Worm (Caenorhabditis elegans) whole organism, early embryonic: Measurements from ENCODE around the gene sqst-5.

Experiments used
- B0310.2 ChIP-seq: sonication (generic microtip); optimal IDR thresholded peaks from 2 replicates; lab custom pipeline; 2016; ENCODE audit warnings: mild to moderate bottlenecking, missing genetic modification characterization, missing compliant biosample characterization
- F13C5.2 ChIP-seq: sonication (generic microtip); optimal IDR thresholded peaks from 2 replicates; lab custom pipeline; 2017; ENCODE audit warnings: mild to moderate bottlenecking, missing genetic modification characterization, inconsistent platforms, missing compliant biosample characterization
- aly-1 ChIP-seq: sonication (generic microtip); optimal IDR thresholded peaks from 2 replicates; lab custom pipeline; 2016; ENCODE audit warnings: missing genetic modification characterization, missing compliant biosample characterization
- ama-1 ChIP-seq: fragments of 150-350 bp; optimal IDR thresholded peaks from 2 replicates; lab custom pipeline; 2014
- ceh-13 ChIP-seq: fragments of 200-800 bp; sonication (Bioruptor generic); optimal IDR thresholded peaks from 2 replicates; lab custom pipeline; 2018; ENCODE audit warnings: mild to moderate bottlenecking, missing genetic modification characterization, missing compliant biosample characterization
- ceh-36 ChIP-seq: sonication (generic microtip); optimal IDR thresholded peaks from 2 replicates; lab custom pipeline; 2016; ENCODE audit warnings: missing genetic modification characterization, inconsistent platforms, missing compliant biosample characterization
- ets-7 ChIP-seq: sonication (generic microtip); optimal IDR thresholded peaks from 2 replicates; lab custom pipeline; 2016; ENCODE audit warnings: missing genotype, missing genetic modification characterization, missing compliant biosample characterization
- flt-1 ChIP-seq: fragments of 200-800 bp; sonication (Bioruptor generic); IDR thresholded peaks from 2 replicates; pipeline ENCODE4 v1.3.6; 2022; ENCODE audit warnings: missing genetic modification characterization, missing compliant biosample characterization
- hmbx-1 ChIP-seq: sonication (generic microtip); optimal IDR thresholded peaks from 2 replicates; lab custom pipeline; 2016; ENCODE audit warnings: mild to moderate bottlenecking, missing genetic modification characterization, missing compliant biosample characterization
- hmg-4 ChIP-seq: fragments of 200-800 bp; sonication (Bioruptor generic); optimal IDR thresholded peaks from 2 replicates; lab custom pipeline; 2018; ENCODE audit warnings: mild to moderate bottlenecking, missing genetic modification characterization, missing compliant biosample characterization
- hnd-1 ChIP-seq: sonication (generic microtip); optimal IDR thresholded peaks from 2 replicates; lab custom pipeline; 2016; ENCODE audit warnings: missing genetic modification characterization, missing compliant biosample characterization
- pes-1 ChIP-seq: fragments of 200-800 bp; sonication (Bioruptor generic); IDR thresholded peaks from 2 replicates; pipeline ENCODE4 v1.3.6; 2022; ENCODE audit warnings: missing genetic modification reagents, missing genetic modification characterization, missing compliant biosample characterization
- scrt-1 ChIP-seq: fragments of 200-800 bp; sonication (Bioruptor generic); IDR thresholded peaks from 2 replicates; pipeline ENCODE4 v1.3.6; 2022; ENCODE audit warnings: missing genetic modification characterization, missing compliant biosample characterization
- sea-1 ChIP-seq: fragments of 200-800 bp; sonication (Bioruptor generic); conservative IDR thresholded peaks from 2 replicates; pipeline ENCODE4 v1.3.6; 2022; ENCODE audit warnings: missing genetic modification characterization, missing compliant biosample characterization
- tbx-11 ChIP-seq: fragments of 200-800 bp; sonication (Bioruptor generic); IDR thresholded peaks from 2 replicates; pipeline ENCODE4 v1.3.6; 2022; ENCODE audit warnings: missing genetic modification characterization, missing compliant biosample characterization
- tbx-37 ChIP-seq: fragments of 200-800 bp; sonication (Bioruptor generic); conservative IDR thresholded peaks from 2 replicates; pipeline ENCODE4 v1.3.6; 2022; ENCODE audit warnings: missing genetic modification reagents, missing genetic modification characterization, missing compliant biosample characterization
- tra-4 ChIP-seq: sonication (generic microtip); optimal IDR thresholded peaks from 2 replicates; lab custom pipeline; 2017; ENCODE audit warnings: missing genetic modification characterization, missing compliant biosample characterization

The sqst-5 gene

ce11 chrIII:184335-184734 lies 36.9 kb upstream of the sqst-5 start:
- TF ChIP-seq ets-7 (no peak), pes-1 (no peak), hnd-1 (no peak), sea-1 (GFP tag; lab: Robert Waterston, UW) (no peak), aly-1 (no peak), scrt-1 (GFP tag; lab: Robert Waterston, UW) (no peak), tra-4 (tag; lab: Kevin White, UChicago) (no peak), flt-1 (no peak), hmbx-1 (tag; lab: Kevin White, UChicago) (no peak), tbx-37 (GFP tag; lab: Robert Waterston, UW) (no peak), hmg-4 (GFP tag; lab: Kevin White, UChicago) (no peak)

- TF ChIP-seq hmg-4 (GFP tag; lab: Kevin White, UChicago) (no peak), scrt-1 (GFP tag; lab: Robert Waterston, UW) (no peak), pes-1 (no peak)
These were observed 35.7 kb upstream of the sqst-5 start for ce11 chrIII:183072-183471.

ce11 chrIII:182080-182479 lies 34.7 kb upstream of the sqst-5 start, which contains the start of gene F40G9.15:
TSS of gene F40G9.15 (plus strand) at chrIII:182380.
- TF ChIP-seq ceh-13 (GFP tag; lab: Kevin White, UChicago) (peak; percentile 12), tra-4 (tag; lab: Kevin White, UChicago) (no peak)

- TF ChIP-seq aly-1 (no peak), sea-1 (GFP tag; lab: Robert Waterston, UW) (no peak), scrt-1 (GFP tag; lab: Robert Waterston, UW) (no peak), B0310.2 (tag; lab: Kevin White, UChicago) (no peak), ets-7 (no peak), ama-1 (no peak), pes-1 (no peak), tbx-11 (GFP tag; lab: Robert Waterston, UW) (no peak), ceh-36 (tag; lab: Kevin White, UChicago) (no peak), ceh-13 (GFP tag; lab: Kevin White, UChicago) (no peak), hmg-4 (GFP tag; lab: Kevin White, UChicago) (no peak)
These were observed 33.5 kb upstream of the sqst-5 start, which contains the start of gene F40G9.5 for ce11 chrIII:180963-181362. TSS of gene F40G9.5 (plus strand) at chrIII:181263.

- TF ChIP-seq tbx-11 (GFP tag; lab: Robert Waterston, UW) (0 out of 2 replicates have a peak, but pooled peaks have one; percentile 37), ets-7 (no peak), hmg-4 (GFP tag; lab: Kevin White, UChicago) (peak; percentile 60)
These were observed 31.7 kb upstream of the sqst-5 start, which contains the start of gene F40G9.6 for ce11 chrIII:179123-179592. TSS of gene F40G9.6 (plus strand) at chrIII:179542.

- TF ChIP-seq ceh-36 (tag; lab: Kevin White, UChicago) = no peak
- peak; percentile 91 for TF ChIP-seq ama-1
- peak; percentile 67; the same call in 1 of the 2 replicates for TF ChIP-seq sea-1 (GFP tag; lab: Robert Waterston, UW)
These were observed 30.7 kb upstream of the sqst-5 start for ce11 chrIII:178126-178525.

- TF ChIP-seq flt-1 = no peak
These were observed 30.3 kb upstream of the sqst-5 start, which contains the start of gene F40G9.14 for ce11 chrIII:177715-178114. TSS of gene F40G9.14 (minus strand) at chrIII:177815.

ce11 chrIII:175733-176132 lies 28.3 kb upstream of the sqst-5 start, which contains the start of gene clec-148:
TSS of gene clec-148 (minus strand) at chrIII:175833.
- TF ChIP-seq pes-1 (no peak), hmbx-1 (tag; lab: Kevin White, UChicago) (no peak), ceh-13 (GFP tag; lab: Kevin White, UChicago) (no peak), ets-7 (no peak)

ce11 chrIII:173501-173900 lies 26.1 kb upstream of the sqst-5 start, which contains the start of gene F40G9.19:
TSS of gene F40G9.19 (plus strand) at chrIII:173801.
- TF ChIP-seq flt-1 = no peak
- no peak for TF ChIP-seq F13C5.2
- no peak for TF ChIP-seq ets-7
- TF ChIP-seq ama-1 = no peak

ce11 chrIII:171617-172016 lies 24.2 kb upstream of the sqst-5 start, which contains the start of the genes F40G9.9 and F40G9.12:
TSS of gene F40G9.9 (minus strand) at chrIII:171717.
TSS of gene F40G9.12 (plus strand) at chrIII:171847.
- no peak for TF ChIP-seq pes-1
- no peak for TF ChIP-seq tbx-11 (GFP tag; lab: Robert Waterston, UW)
- no peak for TF ChIP-seq B0310.2 (tag; lab: Kevin White, UChicago)
- no peak for TF ChIP-seq tbx-37 (GFP tag; lab: Robert Waterston, UW)
- TF ChIP-seq aly-1 = no peak
- TF ChIP-seq hmg-4 (GFP tag; lab: Kevin White, UChicago) = no peak
- no peak for TF ChIP-seq ama-1
- TF ChIP-seq hmbx-1 (tag; lab: Kevin White, UChicago) = no peak
- no peak for TF ChIP-seq ets-7
- TF ChIP-seq flt-1 = no peak
- TF ChIP-seq sea-1 (GFP tag; lab: Robert Waterston, UW) = no peak
- no peak for TF ChIP-seq F13C5.2
- no peak for TF ChIP-seq ceh-13 (GFP tag; lab: Kevin White, UChicago)
- no peak for TF ChIP-seq scrt-1 (GFP tag; lab: Robert Waterston, UW)
